Worm (Caenorhabditis elegans) whole organism, L1 larva: ENCODE measurements around the gene dpff-1.

Source experiments
- aly-2 ChIP-seq: fragments of 150-350 bp; optimal IDR thresholded peaks from 2 replicates; lab custom pipeline; 2014; ENCODE audit warnings: missing biosample characterization, missing genetic modification characterization
- ama-1 ChIP-seq: fragments of 150-350 bp; optimal IDR thresholded peaks from 2 replicates; lab custom pipeline; 2014
- efl-3 ChIP-seq: fragments of 200-800 bp; sonication (Bioruptor generic); optimal IDR thresholded peaks from 2 replicates; lab custom pipeline; 2018; ENCODE audit warnings: mild to moderate bottlenecking, missing genetic modification characterization, missing compliant biosample characterization
- egl-27 ChIP-seq, 2 experiments: fragments of 150-350 bp in 1 of 2; sonication (generic microtip); optimal IDR thresholded peaks; 3 replicates each; lab custom pipeline; 2017 to 2018; ENCODE audit warnings: missing biosample characterization in 2 of 2, missing genetic modification characterization in 2 of 2, missing genetic modification reagents in 2 of 2
- lin-14 ChIP-seq: fragments of 200-800 bp; sonication (Bioruptor generic); optimal IDR thresholded peaks from 2 replicates; lab custom pipeline; 2018; ENCODE audit warnings: mild to moderate bottlenecking, missing genetic modification characterization, moderate library complexity, missing compliant biosample characterization
- lsy-2 ChIP-seq, 2 experiments: fragments of 150-350 bp; optimal IDR thresholded peaks; 2 replicates each; lab custom pipeline; 2014; ENCODE audit warnings: missing biosample characterization in 2 of 2, missing genetic modification characterization in 2 of 2
- nhr-237 ChIP-seq: fragments of 150-350 bp; optimal IDR thresholded peaks from 2 replicates; lab custom pipeline; 2014; ENCODE audit warnings: missing biosample characterization, missing genetic modification characterization
- nhr-28 ChIP-seq: fragments of 150-350 bp; optimal IDR thresholded peaks from 2 replicates; lab custom pipeline; 2014; ENCODE audit warnings: missing biosample characterization, missing genetic modification characterization
- pqm-1 ChIP-seq: sonication (generic microtip); optimal IDR thresholded peaks from 3 replicates; lab custom pipeline; 2017; ENCODE audit warnings: missing biosample characterization, missing genetic modification characterization
- skn-1 ChIP-seq: fragments of 150-350 bp; optimal IDR thresholded peaks from 2 replicates; lab custom pipeline; 2014; ENCODE audit warnings: missing biosample characterization, missing genetic modification characterization
- tlp-1 ChIP-seq: fragments of 150-350 bp; optimal IDR thresholded peaks from 2 replicates; lab custom pipeline; 2014; ENCODE audit warnings: missing biosample characterization, missing genetic modification characterization
- unc-62 ChIP-seq: fragments of 150-350 bp; optimal IDR thresholded peaks from 2 replicates; lab custom pipeline; 2014; ENCODE audit warnings: missing biosample characterization, missing genetic modification reagents, missing genetic modification characterization
- unc-98 ChIP-seq: fragments of 200-800 bp; sonication (Bioruptor generic); IDR thresholded peaks from 2 replicates; pipeline ENCODE4 v1.3.6; 2022; ENCODE audit warnings: missing genetic modification characterization, missing compliant biosample characterization
- zag-1 ChIP-seq: fragments of 150-350 bp; optimal IDR thresholded peaks from 2 replicates; lab custom pipeline; 2014; ENCODE audit warnings: missing biosample characterization, missing genetic modification characterization

DNA sequence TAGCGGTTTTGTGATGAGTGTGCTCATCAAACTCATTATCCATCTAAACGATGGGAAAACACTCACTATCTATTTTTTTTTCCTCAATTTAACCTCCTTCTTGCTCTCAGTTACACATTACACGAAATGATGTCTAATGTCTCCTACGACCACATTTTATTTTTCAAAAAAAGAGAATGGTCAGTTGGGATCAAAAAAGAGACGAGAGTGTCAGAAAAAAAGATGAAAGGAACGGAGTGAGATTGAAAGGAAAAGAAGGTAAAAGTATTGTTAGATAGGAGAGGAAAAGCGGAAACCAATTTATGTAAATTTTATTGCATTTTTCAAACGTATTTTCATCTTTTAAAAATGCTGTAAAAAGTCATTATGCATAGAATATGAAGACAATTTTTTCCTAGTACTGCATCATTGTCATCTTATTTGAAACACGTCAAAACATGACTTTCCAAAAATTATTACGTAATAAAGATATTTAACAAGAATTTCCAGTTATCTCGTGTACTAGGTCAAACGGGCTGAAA is 28.1 kb upstream of the dpff-1 start:
- TF ChIP-seq zag-1 (tag; lab: Kevin White, UChicago) = no peak
- TF ChIP-seq lsy-2 (tag; optimal IDR thresholded peaks at IDR 0.05; lab: Kevin White, UChicago) = no peak
- TF ChIP-seq egl-27 (tag; optimal IDR thresholded peaks at IDR 0.05; lab: Kevin White, UChicago) = no peak
- TF ChIP-seq ama-1 (lab: Kevin White, UChicago) = no peak
- no peak for TF ChIP-seq pqm-1
- no peak for TF ChIP-seq unc-98 (GFP tag; lab: Robert Waterston, UW)
- no peak for TF ChIP-seq nhr-28
- TF ChIP-seq efl-3 (GFP tag; lab: Kevin White, UChicago) = no peak
- no peak for TF ChIP-seq nhr-237 (tag; lab: Kevin White, UChicago)
- no peak for TF ChIP-seq aly-2 (tag; lab: Kevin White, UChicago)
- peak; percentile 59 for TF ChIP-seq lin-14 (GFP tag; lab: Kevin White, UChicago)
- no peak for TF ChIP-seq skn-1
- no peak for TF ChIP-seq unc-62 (GFP tag; lab: Kevin White, UChicago)
- no peak for TF ChIP-seq tlp-1 (tag; lab: Kevin White, UChicago)
